Fruit fly (Drosophila melanogaster) whole organism, embryonic: Measurements from ENCODE around the gene CG10029.

ENCODE experiments used
- Aef1 ChIP-seq: fragments of 200-800 bp; sonication (Bioruptor generic); IDR thresholded peaks from 3 replicates; pipeline ENCODE4 v1.3.6; 2022; ENCODE audit warnings: missing biosample characterization, missing genetic modification characterization
- CG10147 ChIP-seq: fragments of 200-800 bp; sonication (Bioruptor generic); optimal IDR thresholded peaks from 2 replicates; lab custom pipeline; 2019; ENCODE audit warnings: missing biosample characterization, mild to moderate bottlenecking, missing genetic modification characterization, moderate library complexity
- CG10209 ChIP-seq: fragments of 200-800 bp; sonication (Bioruptor generic); optimal IDR thresholded peaks from 3 replicates; lab custom pipeline; 2017; ENCODE audit warnings: missing biosample characterization, mild to moderate bottlenecking, missing genetic modification characterization, missing genetic modification reagents
- CG10366 ChIP-seq: fragments of 200-800 bp; sonication (Bioruptor generic); IDR thresholded peaks from 2 replicates; pipeline ENCODE4 v1.3.6; 2022; ENCODE audit warnings: missing biosample characterization, missing genetic modification characterization
- CG10959 ChIP-seq: fragments of 200-800 bp; sonication (Bioruptor generic); IDR thresholded peaks from 2 replicates; pipeline ENCODE4 v1.3.6; 2022; ENCODE audit warnings: missing biosample characterization, missing genetic modification characterization
- CG12236 ChIP-seq: fragments of 200-800 bp; sonication (Bioruptor generic); optimal IDR thresholded peaks from 2 replicates; lab custom pipeline; 2016; ENCODE audit warnings: missing biosample characterization, missing genetic modification characterization
- CG13624 ChIP-seq: fragments of 200-800 bp; sonication (Bioruptor generic); optimal IDR thresholded peaks from 2 replicates; lab custom pipeline; 2016; ENCODE audit warnings: missing biosample characterization, missing genetic modification characterization
- CG14441 ChIP-seq: fragments of 200-800 bp; sonication (Bioruptor generic); IDR thresholded peaks from 2 replicates; pipeline ENCODE4 v1.3.6; 2022; ENCODE audit warnings: missing biosample characterization, missing genetic modification characterization
- CG15601 ChIP-seq: fragments of 200-800 bp; sonication (Bioruptor generic); optimal IDR thresholded peaks from 3 replicates; lab custom pipeline; 2019; ENCODE audit warnings: missing biosample characterization, mild to moderate bottlenecking, missing genetic modification characterization, moderate library complexity
- CG2116 ChIP-seq: fragments of 200-800 bp; sonication (Bioruptor generic); optimal IDR thresholded peaks from 3 replicates; lab custom pipeline; 2018; ENCODE audit warnings: missing biosample characterization, mild to moderate bottlenecking, missing genetic modification characterization
- CG3163 ChIP-seq: fragments of 200-800 bp; sonication (Bioruptor generic); optimal IDR thresholded peaks from 3 replicates; lab custom pipeline; 2016; ENCODE audit warnings: missing biosample characterization, missing genetic modification characterization
- CG3995 ChIP-seq: fragments of 200-800 bp; sonication (Bioruptor generic); optimal IDR thresholded peaks from 3 replicates; lab custom pipeline; 2016; ENCODE audit warnings: missing biosample characterization, missing genetic modification characterization
- CG4820 ChIP-seq: fragments of 200-800 bp; sonication (Bioruptor generic); optimal IDR thresholded peaks from 3 replicates; lab custom pipeline; 2016; ENCODE audit warnings: missing biosample characterization, missing genetic modification characterization
- CG6654 ChIP-seq: fragments of 200-800 bp; sonication (Bioruptor generic); optimal IDR thresholded peaks from 2 replicates; lab custom pipeline; 2017; ENCODE audit warnings: missing biosample characterization, mild to moderate bottlenecking, missing genetic modification characterization
- CG6683 ChIP-seq: fragments of 200-800 bp; sonication (Bioruptor generic); optimal IDR thresholded peaks from 2 replicates; lab custom pipeline; 2017; ENCODE audit warnings: missing biosample characterization, mild to moderate bottlenecking, missing genetic modification characterization, missing genetic modification reagents
- CG7271 ChIP-seq: fragments of 200-800 bp; sonication (Bioruptor generic); optimal IDR thresholded peaks from 2 replicates; lab custom pipeline; 2018; ENCODE audit warnings: missing biosample characterization, mild to moderate bottlenecking, missing genetic modification characterization, moderate library complexity
- CG7357 ChIP-seq: fragments of 200-800 bp; sonication (Bioruptor generic); IDR thresholded peaks from 3 replicates; pipeline ENCODE4 v1.3.6; 2022; ENCODE audit warnings: missing biosample characterization, missing genetic modification characterization
- CG7928 ChIP-seq: fragments of 200-800 bp; sonication (Bioruptor generic); optimal IDR thresholded peaks from 2 replicates; lab custom pipeline; 2017; ENCODE audit warnings: missing biosample characterization, mild to moderate bottlenecking, missing genetic modification characterization
- CG8089 ChIP-seq: fragments of 200-800 bp; sonication (Bioruptor generic); optimal IDR thresholded peaks from 3 replicates; lab custom pipeline; 2016; ENCODE audit warnings: missing biosample characterization, missing genetic modification characterization
- CG8944 ChIP-seq: fragments of 200-800 bp; sonication (Bioruptor generic); optimal IDR thresholded peaks from 3 replicates; lab custom pipeline; 2016; ENCODE audit warnings: missing biosample characterization, missing genetic modification characterization
- CoRest ChIP-seq: fragments of 200-800 bp; sonication (Bioruptor generic); optimal IDR thresholded peaks from 3 replicates; lab custom pipeline; 2018; ENCODE audit warnings: missing biosample characterization, mild to moderate bottlenecking, missing genetic modification characterization, moderate library complexity
- Doc2 ChIP-seq: fragments of 200-800 bp; sonication (Bioruptor generic); IDR thresholded peaks from 2 replicates; pipeline ENCODE4 v1.3.6; 2022; ENCODE audit warnings: missing biosample characterization, missing genetic modification characterization
- Fer2 ChIP-seq: fragments of 200-800 bp; sonication (Bioruptor generic); optimal IDR thresholded peaks from 2 replicates; lab custom pipeline; 2018; ENCODE audit warnings: missing biosample characterization, mild to moderate bottlenecking, missing genetic modification characterization, moderate library complexity
- Fer3 ChIP-seq: fragments of 200-800 bp; sonication (Bioruptor generic); optimal IDR thresholded peaks from 2 replicates; lab custom pipeline; 2018; ENCODE audit warnings: missing biosample characterization, mild to moderate bottlenecking, missing genetic modification characterization, moderate library complexity
- Hand ChIP-seq: fragments of 200-800 bp; sonication (Bioruptor generic); optimal IDR thresholded peaks from 2 replicates; lab custom pipeline; 2017; ENCODE audit warnings: mild to moderate bottlenecking, missing biosample characterization, missing genetic modification reagents, missing genetic modification characterization
- Hr39 ChIP-seq: fragments of >200 bp; optimal IDR thresholded peaks from 2 replicates; lab custom pipeline; 2017
- Lpt ChIP-seq: fragments of >200 bp; optimal IDR thresholded peaks from 2 replicates; lab custom pipeline; 2018; ENCODE audit warnings: missing biosample characterization, missing genetic modification characterization
- Poxn ChIP-seq: fragments of 200-800 bp; sonication (Bioruptor generic); IDR thresholded peaks from 2 replicates; pipeline ENCODE4 v1.3.6; 2022; ENCODE audit warnings: missing biosample characterization, missing genetic modification characterization
- Ravus ChIP-seq: fragments of 200-800 bp; sonication (Bioruptor generic); IDR thresholded peaks from 2 replicates; pipeline ENCODE4 v1.3.6; 2022; ENCODE audit warnings: missing biosample characterization, missing genetic modification characterization
- Six4 ChIP-seq: fragments of 200-800 bp; sonication (Bioruptor generic); optimal IDR thresholded peaks from 2 replicates; lab custom pipeline; 2016; ENCODE audit warnings: missing biosample characterization, missing genetic modification characterization
- Tbp ChIP-seq: fragments of >200 bp; optimal IDR thresholded peaks from 2 replicates; lab custom pipeline; 2018; ENCODE audit warnings: missing biosample characterization, missing genetic modification characterization
- ap ChIP-seq: fragments of 200-800 bp; sonication (Bioruptor generic); IDR thresholded peaks from 2 replicates; pipeline ENCODE4 v1.3.6; 2022; ENCODE audit warnings: missing biosample characterization, missing genetic modification characterization
- chif ChIP-seq, 2 experiments: fragments of 200-800 bp; sonication (Bioruptor generic); optimal IDR thresholded peaks; 3 replicates each; lab custom pipeline; 2016; ENCODE audit warnings: missing biosample characterization in 2 of 2, missing genetic modification characterization in 2 of 2
- chinmo ChIP-seq: fragments of 200-800 bp; sonication (Bioruptor generic); IDR thresholded peaks from 4 replicates; pipeline ENCODE4 v1.3.6; 2022; ENCODE audit warnings: missing biosample characterization, missing genetic modification characterization; ENCODE audit not compliant: partially characterized antibody
- crp ChIP-seq, 2 experiments: fragments of 200-800 bp; sonication (Bioruptor generic); optimal IDR thresholded peaks; 2 replicates in 1 of 2; 3 replicates in 1 of 2; lab custom pipeline; 2017; ENCODE audit warnings: missing biosample characterization in 2 of 2, missing genetic modification characterization in 2 of 2, mild to moderate bottlenecking in 1 of 2, moderate library complexity in 1 of 2
- hb ChIP-seq: fragments of 200-800 bp; sonication (Bioruptor generic); IDR thresholded peaks from 3 replicates; pipeline ENCODE4 v1.3.6; 2022; ENCODE audit warnings: missing biosample characterization, missing genetic modification characterization; ENCODE audit not compliant: partially characterized antibody
- hbn ChIP-seq: fragments of 200-800 bp; sonication (Bioruptor generic); IDR thresholded peaks from 2 replicates; pipeline ENCODE4 v1.3.6; 2022; ENCODE audit warnings: missing biosample characterization, missing genetic modification characterization; ENCODE audit not compliant: partially characterized antibody
- hkb ChIP-seq, 2 experiments: fragments of 200-800 bp in 1 of 2; fragments of >200 bp in 1 of 2; sonication (Bioruptor generic) in 1 of 2; IDR thresholded peaks in 1 of 2; optimal IDR thresholded peaks in 1 of 2; 2 replicates each; pipeline versions ENCODE4 v1.3.6 to Lab custom; 2017 to 2022; ENCODE audit warnings: missing biosample characterization in 1 of 2, missing genetic modification characterization in 1 of 2
- lola ChIP-seq, 3 experiments: fragments of >200 bp in 2 of 3; fragments of 200-800 bp in 1 of 3; sonication (Bioruptor generic) in 1 of 3; optimal IDR thresholded peaks; 2 replicates each; lab custom pipeline; 2017 to 2019; ENCODE audit warnings: missing biosample characterization in 3 of 3, missing genetic modification characterization in 3 of 3, mild to moderate bottlenecking in 1 of 3, moderate library complexity in 1 of 3
- otp ChIP-seq: fragments of 200-800 bp; sonication (Bioruptor generic); IDR thresholded peaks from 3 replicates; pipeline ENCODE4, ENCODE4 v1.3.6; 2022; ENCODE audit warnings: missing biosample characterization, missing genetic modification characterization
- phol ChIP-seq: fragments of 200-800 bp; sonication (Bioruptor generic); optimal IDR thresholded peaks from 3 replicates; lab custom pipeline; 2018; ENCODE audit warnings: missing biosample characterization, mild to moderate bottlenecking, missing genetic modification characterization, moderate library complexity
- rib ChIP-seq: fragments of 200-800 bp; sonication (Bioruptor generic); IDR thresholded peaks from 2 replicates; pipeline ENCODE4 v1.3.6; 2022; ENCODE audit warnings: missing biosample characterization, missing genetic modification characterization
- sd ChIP-seq: fragments of 200-800 bp; sonication (Bioruptor generic); optimal IDR thresholded peaks from 3 replicates; lab custom pipeline; 2018; ENCODE audit warnings: missing biosample characterization, mild to moderate bottlenecking, missing genetic modification characterization, moderate library complexity
- sima ChIP-seq: fragments of 200-800 bp; sonication (Bioruptor generic); optimal IDR thresholded peaks from 2 replicates; lab custom pipeline; 2016; ENCODE audit warnings: missing biosample characterization, missing genetic modification characterization
- tgo ChIP-seq: fragments of 200-800 bp; sonication (Bioruptor generic); IDR thresholded peaks from 3 replicates; pipeline ENCODE4 v1.3.6; 2022; ENCODE audit warnings: missing biosample characterization, missing genetic modification characterization
- tll ChIP-seq, 2 experiments: fragments of 200-800 bp in 1 of 2; fragments of >200 bp in 1 of 2; sonication (Bioruptor generic) in 1 of 2; optimal IDR thresholded peaks; 2 replicates each; lab custom pipeline; 2017 to 2019; ENCODE audit warnings: missing biosample characterization in 2 of 2, missing genetic modification characterization in 2 of 2, mild to moderate bottlenecking in 1 of 2, moderate library complexity in 1 of 2
- trem ChIP-seq: fragments of 200-800 bp; optimal IDR thresholded peaks from 3 replicates; lab custom pipeline; 2019; ENCODE audit warnings: missing biosample characterization, mild to moderate bottlenecking, missing genetic modification characterization, moderate library complexity
- unpg ChIP-seq: fragments of 200-800 bp; sonication (Bioruptor generic); optimal IDR thresholded peaks from 3 replicates; lab custom pipeline; 2018; ENCODE audit warnings: missing biosample characterization, mild to moderate bottlenecking, missing genetic modification characterization, moderate library complexity
- zen ChIP-seq: fragments of 200-800 bp; sonication (Bioruptor generic); optimal IDR thresholded peaks from 3 replicates; lab custom pipeline; 2018; ENCODE audit warnings: missing biosample characterization, mild to moderate bottlenecking, missing genetic modification characterization, moderate library complexity
- zen2 ChIP-seq: fragments of 200-800 bp; sonication (Bioruptor generic); IDR thresholded peaks from 3 replicates; pipeline ENCODE4 v1.3.6; 2022; ENCODE audit warnings: missing biosample characterization, missing genetic modification characterization; ENCODE audit not compliant: partially characterized antibody

The CG10029 gene

DNA sequence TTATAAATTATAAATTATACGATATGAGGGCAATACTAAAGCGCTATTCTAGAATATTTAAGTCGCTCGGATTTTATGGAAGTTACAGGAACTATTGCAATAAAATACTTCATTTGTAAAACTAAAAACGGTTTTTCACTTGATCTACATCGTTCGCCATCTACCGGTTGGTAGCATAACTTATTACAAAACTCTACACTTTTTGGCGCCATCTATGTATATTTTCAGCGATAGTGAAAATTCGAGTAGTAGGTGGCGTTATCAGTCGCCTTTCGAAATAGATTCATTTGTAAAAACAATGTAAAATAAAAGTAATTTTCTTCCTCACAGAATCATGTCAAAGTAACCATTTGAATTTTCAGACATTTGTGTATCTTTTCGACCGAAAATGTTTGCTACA is 29.4 kb upstream of the CG10029 start, which contains the start of gene nxf4 (continued):
- TF ChIP-seq trem (tag; lab: Kevin White, UChicago) (peak; percentile 50), CG10209 (GFP tag; lab: Kevin White, UChicago) (peak; percentile 64), Lpt (GFP tag; lab: Kevin White, UChicago) (peak; percentile 44), sd (tag; lab: Kevin White, UChicago) (no peak), sima (GFP tag; lab: Kevin White, UChicago) (peak; percentile 61), CG3995 (no peak), otp (GFP tag; lab: Robert Waterston, UW) (peak; percentile 52; the same call in 1 of the 3 replicates), Hand (GFP tag; lab: Kevin White, UChicago) (no peak), Fer2 (tag; lab: Kevin White, UChicago) (no peak), CG15601 (tag; lab: Kevin White, UChicago) (peak; percentile 63), Tbp (GFP tag; lab: Kevin White, UChicago) (no peak), Poxn (GFP tag; lab: Robert Waterston, UW) (peak; percentile 29; the same call in 1 of the 2 replicates), crp (GFP tag; optimal IDR thresholded peaks at IDR 0.05; lab: Kevin White, UChicago) (peak in 1 of 2 experiments; percentile 19), CG7357 (GFP tag; lab: Robert Waterston, UW) (no peak), CG14441 (GFP tag; lab: Robert Waterston, UW) (peak; percentile 65), CG10147 (GFP tag; lab: Kevin White, UChicago) (peak; percentile 58), lola (GFP tag; optimal IDR thresholded peaks at IDR 0.05; lab: Kevin White, UChicago) (no peak), Ravus (GFP tag; lab: Robert Waterston, UW) (no peak), unpg (no peak), CG13624 (GFP tag; lab: Kevin White, UChicago) (peak; percentile 75), CG6654 (peak; percentile 41), zen (tag; lab: Kevin White, UChicago) (peak; percentile 83), ap (GFP tag; lab: Robert Waterston, UW) (no peak), Fer3 (tag; lab: Kevin White, UChicago) (peak; percentile 59), CG3163 (GFP tag; lab: Kevin White, UChicago) (peak; percentile 65), CG7271 (tag; lab: Kevin White, UChicago) (peak; percentile 38), hkb (optimal IDR thresholded peaks at IDR 0.05; lab: Kevin White, UChicago) (peak; percentile 70), hkb (GFP tag; IDR thresholded peaks at IDR 0.05; lab: Robert Waterston, UW) (no peak), tll (GFP tag; optimal IDR thresholded peaks at IDR 0.05; lab: Kevin White, UChicago) (no peak), phol (tag; lab: Kevin White, UChicago) (peak; percentile 79), Doc2 (no peak; the same call in 1 of the 2 replicates), CG12236 (GFP tag; lab: Kevin White, UChicago) (peak; percentile 0), hb (GFP tag; lab: Robert Waterston, UW) (no peak), Six4 (GFP tag; lab: Kevin White, UChicago) (peak; percentile 45), rib (GFP tag; lab: Robert Waterston, UW) (no peak), CG2116 (peak; percentile 34), CG8089 (GFP tag; lab: Kevin White, UChicago) (peak; percentile 85), chinmo (GFP tag; lab: Robert Waterston, UW) (no peak), CG10959 (GFP tag; lab: Robert Waterston, UW) (peak; percentile 76), tgo (GFP tag; lab: Robert Waterston, UW) (peak; percentile 67), Hr39 (lab: Kevin White, UChicago) (no peak), chif (GFP tag; optimal IDR thresholded peaks at IDR 0.05; lab: Kevin White, UChicago) (peak; percentile 38 to 87), CG8944 (GFP tag; lab: Kevin White, UChicago) (peak; percentile 79), zen2 (no peak), CG6683 (GFP tag; lab: Kevin White, UChicago) (no peak), CG10366 (GFP tag; lab: Robert Waterston, UW) (peak; percentile 64), hbn (GFP tag; lab: Robert Waterston, UW) (no peak), CG7928 (GFP tag; lab: Kevin White, UChicago) (no peak), CG4820 (peak; percentile 76), Aef1 (peak; percentile 73), CoRest (tag; lab: Kevin White, UChicago) (peak; percentile 75)
